Fruit fly (Drosophila melanogaster): ENCODE measurements around the gene CG10347.

dm6 chrX:11848507-11849264, 6.0 kb downstream of the CG10347 start:
- TF ChIP-seq usp (GFP tag; optimal IDR thresholded peaks at IDR 0.05) (no peak), psq (optimal IDR thresholded peaks at IDR 0.05) (no peak), Dll (optimal IDR thresholded peaks at IDR 0.05) (no peak), EcR (GFP tag; optimal IDR thresholded peaks at IDR 0.05) (no peak)
